Fruit fly (Drosophila melanogaster) whole organism, embryonic: ENCODE data around the gene CG5071.
A peak's percentile ranks its signal among the peaks of the same experiment; 100 is the strongest.

Experiments
- B-H1 ChIP-seq: fragments of 200-800 bp; sonication (Bioruptor generic); IDR thresholded peaks from 3 replicates; pipeline ENCODE4 v1.3.6; 2022; ENCODE audit warnings: missing biosample characterization, missing genetic modification characterization
- BEAF-32 ChIP-seq: fragments of 200-800 bp; sonication (Bioruptor generic); optimal IDR thresholded peaks from 3 replicates; lab custom pipeline; 2017; ENCODE audit warnings: missing biosample characterization, missing genetic modification characterization, mild to moderate bottlenecking, moderate library complexity, missing genetic modification reagents
- Bdp1 ChIP-seq: fragments of 200-800 bp; sonication (Bioruptor generic); optimal IDR thresholded peaks from 3 replicates; lab custom pipeline; 2016; ENCODE audit warnings: missing biosample characterization, missing genetic modification characterization
- CG10274 ChIP-seq: fragments of 200-800 bp; sonication (Bioruptor generic); optimal IDR thresholded peaks from 3 replicates; lab custom pipeline; 2017; ENCODE audit warnings: missing biosample characterization, mild to moderate bottlenecking, missing genetic modification characterization
- CG10366 ChIP-seq: fragments of 200-800 bp; sonication (Bioruptor generic); IDR thresholded peaks from 2 replicates; pipeline ENCODE4 v1.3.6; 2022; ENCODE audit warnings: missing biosample characterization, missing genetic modification characterization
- CG11085 ChIP-seq: fragments of 200-800 bp; sonication (Bioruptor generic); IDR thresholded peaks from 2 replicates; pipeline ENCODE4 v1.3.6; 2022; ENCODE audit warnings: missing biosample characterization, missing genetic modification characterization
- CG13894 ChIP-seq: fragments of 200-800 bp; sonication (Bioruptor generic); optimal IDR thresholded peaks from 3 replicates; lab custom pipeline; 2018; ENCODE audit warnings: missing biosample characterization, mild to moderate bottlenecking, missing genetic modification characterization, moderate library complexity
- CG15269 ChIP-seq: fragments of 200-800 bp; sonication (Bioruptor generic); optimal IDR thresholded peaks from 2 replicates; lab custom pipeline; 2018; ENCODE audit warnings: missing biosample characterization, mild to moderate bottlenecking, missing genetic modification characterization, moderate library complexity
- CG1529 ChIP-seq: fragments of 200-800 bp; sonication (Bioruptor generic); optimal IDR thresholded peaks from 3 replicates; lab custom pipeline; 2018; ENCODE audit warnings: missing biosample characterization, missing genetic modification characterization
- CG15514 ChIP-seq: fragments of 200-800 bp; sonication (Bioruptor generic); optimal IDR thresholded peaks from 3 replicates; lab custom pipeline; 2017; ENCODE audit warnings: missing biosample characterization, missing genetic modification characterization, mild to moderate bottlenecking, moderate library complexity, missing genetic modification reagents
- CG18476 ChIP-seq: fragments of 200-800 bp; sonication (Bioruptor generic); optimal IDR thresholded peaks from 2 replicates; lab custom pipeline; 2016; ENCODE audit warnings: missing biosample characterization, mild to moderate bottlenecking, missing genetic modification characterization
- CG3726 ChIP-seq: fragments of 200-800 bp; sonication (Bioruptor generic); IDR thresholded peaks from 3 replicates; pipeline ENCODE4, ENCODE4 v1.3.6; 2022; ENCODE audit warnings: missing biosample characterization, missing genetic modification characterization
- CG4404 ChIP-seq: fragments of 200-800 bp; sonication (Bioruptor generic); IDR thresholded peaks from 2 replicates; pipeline ENCODE4 v1.3.6; 2022; ENCODE audit warnings: missing biosample characterization, missing genetic modification characterization
- CG6854 ChIP-seq: fragments of 200-800 bp; sonication (Bioruptor generic); optimal IDR thresholded peaks from 3 replicates; lab custom pipeline; 2017; ENCODE audit warnings: missing biosample characterization, mild to moderate bottlenecking, missing genetic modification characterization
- CG7556 ChIP-seq: fragments of 200-800 bp; sonication (Bioruptor generic); optimal IDR thresholded peaks from 2 replicates; lab custom pipeline; 2017; ENCODE audit warnings: missing biosample characterization, mild to moderate bottlenecking, missing genetic modification characterization
- CG7987 ChIP-seq: fragments of 200-800 bp; sonication (Bioruptor generic); optimal IDR thresholded peaks from 2 replicates; lab custom pipeline; 2018; ENCODE audit warnings: missing biosample characterization, mild to moderate bottlenecking, missing genetic modification characterization, moderate library complexity
- CG8089 ChIP-seq: fragments of 200-800 bp; sonication (Bioruptor generic); optimal IDR thresholded peaks from 3 replicates; lab custom pipeline; 2016; ENCODE audit warnings: missing biosample characterization, missing genetic modification characterization
- CG8290 ChIP-seq, 3 experiments: fragments of 200-800 bp; sonication (Bioruptor generic); optimal IDR thresholded peaks; 2 replicates each; lab custom pipeline; 2016 to 2019; ENCODE audit warnings: missing biosample characterization in 3 of 3, missing genetic modification characterization in 3 of 3, mild to moderate bottlenecking in 2 of 3, moderate library complexity in 1 of 3
- Dbx ChIP-seq: fragments of 200-800 bp; sonication (Bioruptor generic); IDR thresholded peaks from 3 replicates; pipeline ENCODE4 v1.3.6; 2022; ENCODE audit warnings: missing biosample characterization, missing genetic modification characterization
- Drgx ChIP-seq: fragments of 200-800 bp; sonication (Bioruptor generic); IDR thresholded peaks from 2 replicates; pipeline ENCODE4 v1.3.6; 2022; ENCODE audit warnings: missing biosample characterization, missing genetic modification characterization
- GATAe ChIP-seq: fragments of 200-800 bp; sonication (Bioruptor generic); conservative IDR thresholded peaks from 2 replicates; pipeline ENCODE4 v1.3.6; 2022; ENCODE audit warnings: missing biosample characterization, missing genetic modification characterization
- HLH3B ChIP-seq: fragments of 200-800 bp; sonication (Bioruptor generic); IDR thresholded peaks from 2 replicates; pipeline ENCODE4 v1.3.6; 2022; ENCODE audit warnings: missing biosample characterization, missing genetic modification characterization
- Hmx ChIP-seq: fragments of 200-800 bp; sonication (Bioruptor generic); optimal IDR thresholded peaks from 2 replicates; lab custom pipeline; 2016; ENCODE audit warnings: missing biosample characterization, missing genetic modification characterization
- Jarid2 ChIP-seq: fragments of 200-800 bp; sonication (Bioruptor generic); optimal IDR thresholded peaks from 3 replicates; lab custom pipeline; 2017; ENCODE audit warnings: mild to moderate bottlenecking, missing biosample characterization, missing genetic modification reagents, missing genetic modification characterization
- Kr ChIP-seq: fragments of 200-800 bp; sonication (Bioruptor generic); optimal IDR thresholded peaks from 2 replicates; lab custom pipeline; 2017; ENCODE audit warnings: missing biosample characterization, mild to moderate bottlenecking, missing genetic modification characterization
- Lhr ChIP-seq: fragments of 200-800 bp; sonication (Bioruptor generic); optimal IDR thresholded peaks from 3 replicates; lab custom pipeline; 2017; ENCODE audit warnings: mild to moderate bottlenecking, missing biosample characterization, missing genetic modification reagents, missing genetic modification characterization
- Lim3 ChIP-seq: fragments of 200-800 bp; sonication (Bioruptor generic); IDR thresholded peaks from 2 replicates; pipeline ENCODE4 v1.3.6; 2022; ENCODE audit warnings: missing biosample characterization, missing genetic modification characterization
- MESR4 ChIP-seq: fragments of 200-800 bp; sonication (Bioruptor generic); optimal IDR thresholded peaks from 2 replicates; lab custom pipeline; 2018; ENCODE audit warnings: missing biosample characterization, mild to moderate bottlenecking, missing genetic modification characterization, moderate library complexity
- MTF-1 ChIP-seq: fragments of 200-800 bp; sonication (Bioruptor generic); optimal IDR thresholded peaks from 2 replicates; lab custom pipeline; 2018; ENCODE audit warnings: missing biosample characterization, mild to moderate bottlenecking, missing genetic modification characterization, borderline replicate concordance
- Mad ChIP-seq: fragments of 200-800 bp; sonication (Bioruptor generic); optimal IDR thresholded peaks from 2 replicates; lab custom pipeline; 2016; ENCODE audit warnings: missing biosample characterization, missing genetic modification characterization
- Nf-YA ChIP-seq: fragments of 200-800 bp; sonication (Bioruptor generic); IDR thresholded peaks from 2 replicates; pipeline ENCODE4 v1.3.6; 2022; ENCODE audit warnings: missing biosample characterization, missing genetic modification characterization
- Opbp ChIP-seq: fragments of 200-800 bp; sonication (Bioruptor generic); IDR thresholded peaks from 3 replicates; pipeline ENCODE4 v1.3.6; 2022; ENCODE audit warnings: missing biosample characterization, missing genetic modification characterization; ENCODE audit not compliant: partially characterized antibody
- Sin3A ChIP-seq: fragments of >200 bp; optimal IDR thresholded peaks from 2 replicates; lab custom pipeline; 2018
- amos ChIP-seq: fragments of 200-800 bp; sonication (Bioruptor generic); IDR thresholded peaks from 2 replicates; pipeline ENCODE4 v1.3.6; 2022; ENCODE audit warnings: missing biosample characterization, missing genetic modification characterization; ENCODE audit not compliant: partially characterized antibody
- chn ChIP-seq: fragments of 200-800 bp; sonication (Bioruptor generic); optimal IDR thresholded peaks from 2 replicates; lab custom pipeline; 2016; ENCODE audit warnings: missing biosample characterization, missing genetic modification characterization
- disco-r ChIP-seq: fragments of 200-800 bp; sonication (Bioruptor generic); optimal IDR thresholded peaks from 2 replicates; lab custom pipeline; 2016; ENCODE audit warnings: missing biosample characterization, missing genetic modification characterization
- ems ChIP-seq: fragments of 200-800 bp; sonication (Bioruptor generic); optimal IDR thresholded peaks from 3 replicates; lab custom pipeline; 2016; ENCODE audit warnings: missing biosample characterization, missing genetic modification characterization
- exex ChIP-seq: fragments of 200-800 bp; sonication (Bioruptor generic); optimal IDR thresholded peaks from 4 replicates; lab custom pipeline; 2018; ENCODE audit warnings: missing biosample characterization, mild to moderate bottlenecking, missing genetic modification characterization, moderate library complexity
- fu2 ChIP-seq: fragments of 200-800 bp; sonication (Bioruptor generic); optimal IDR thresholded peaks from 2 replicates; lab custom pipeline; 2016; ENCODE audit warnings: missing biosample characterization, missing genetic modification characterization
- ind ChIP-seq: fragments of 200-800 bp; sonication (Bioruptor generic); optimal IDR thresholded peaks from 3 replicates; lab custom pipeline; 2016; ENCODE audit warnings: missing biosample characterization, missing genetic modification characterization
- maf-S ChIP-seq: fragments of 200-800 bp; sonication (Bioruptor generic); optimal IDR thresholded peaks from 2 replicates; lab custom pipeline; 2016; ENCODE audit warnings: missing biosample characterization, missing genetic modification characterization
- mld ChIP-seq: fragments of 200-800 bp; sonication (Bioruptor generic); IDR thresholded peaks from 3 replicates; pipeline ENCODE4 v1.3.6; 2022; ENCODE audit warnings: missing biosample characterization, missing genetic modification characterization; ENCODE audit not compliant: partially characterized antibody
- nerfin-1 ChIP-seq: fragments of 200-800 bp; sonication (Bioruptor generic); optimal IDR thresholded peaks from 3 replicates; lab custom pipeline; 2019; ENCODE audit warnings: missing biosample characterization, mild to moderate bottlenecking, missing genetic modification characterization, moderate library complexity
- pzg ChIP-seq: fragments of 200-800 bp; sonication (Bioruptor generic); optimal IDR thresholded peaks from 3 replicates; lab custom pipeline; 2018; ENCODE audit warnings: missing biosample characterization, mild to moderate bottlenecking, missing genetic modification characterization, moderate library complexity
- slbo ChIP-seq: fragments of 200-800 bp; sonication (Bioruptor generic); IDR thresholded peaks from 2 replicates; pipeline ENCODE4 v1.3.6; 2022; ENCODE audit warnings: missing biosample characterization, missing genetic modification characterization
- tna ChIP-seq: fragments of 200-800 bp; sonication (Bioruptor generic); IDR thresholded peaks from 2 replicates; pipeline ENCODE4 v1.3.6; 2022; ENCODE audit warnings: missing biosample characterization, missing genetic modification characterization; ENCODE audit not compliant: partially characterized antibody
- trh ChIP-seq: fragments of 200-800 bp; sonication (Bioruptor generic); optimal IDR thresholded peaks from 2 replicates; lab custom pipeline; 2016; ENCODE audit warnings: missing biosample characterization, missing genetic modification characterization
- tup ChIP-seq: fragments of 200-800 bp; sonication (Bioruptor generic); optimal IDR thresholded peaks from 2 replicates; lab custom pipeline; 2016; ENCODE audit warnings: missing biosample characterization, mild to moderate bottlenecking, missing genetic modification characterization, moderate library complexity
- wdn ChIP-seq: fragments of 200-800 bp; sonication (Bioruptor generic); IDR thresholded peaks from 2 replicates; pipeline ENCODE4 v1.3.6; 2022; ENCODE audit warnings: missing biosample characterization, missing genetic modification characterization

The CG5071 gene

DNA sequence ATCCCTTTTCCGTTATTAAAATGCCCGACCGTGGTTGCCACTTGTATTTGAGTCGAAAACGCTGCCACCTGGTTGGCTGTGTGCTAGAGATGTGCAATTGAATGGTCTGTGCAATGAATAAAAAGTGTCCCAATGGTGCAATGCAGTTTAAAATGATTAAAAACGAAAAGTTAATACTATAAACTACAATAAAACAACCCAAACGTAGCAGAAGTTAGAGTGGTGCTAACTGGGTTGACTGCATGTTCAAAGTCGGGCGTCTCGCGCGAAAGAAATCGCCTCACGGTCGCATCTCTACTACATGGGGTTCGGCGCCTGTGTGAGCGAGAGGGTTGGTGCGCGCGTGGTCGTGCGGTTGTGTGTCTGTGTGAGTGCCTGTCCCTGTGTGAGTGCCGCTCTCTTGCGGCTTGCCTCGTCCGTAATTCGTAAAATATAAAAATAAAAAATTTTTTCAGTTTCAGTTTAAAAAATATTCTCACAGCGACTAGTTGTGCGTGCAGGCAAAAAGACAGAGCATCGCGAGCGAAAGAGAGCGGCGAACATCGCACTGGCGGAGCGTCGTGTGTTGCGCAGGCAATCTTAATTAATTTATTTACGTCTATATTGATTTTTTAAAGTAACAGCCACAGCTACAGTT, 28.8 kb downstream of the CG5071 start (continued):
- peak; percentile 96 for TF ChIP-seq ind (GFP tag; lab: Kevin White, UChicago)
- peak; percentile 89 for TF ChIP-seq nerfin-1
- peak; percentile 91 for TF ChIP-seq CG11085 (GFP tag; lab: Robert Waterston, UW)
- peak; percentile 68 for TF ChIP-seq tup (GFP tag; lab: Kevin White, UChicago)
- TF ChIP-seq CG8089 (GFP tag; lab: Kevin White, UChicago): peak; percentile 94
- peak; percentile 83 for TF ChIP-seq amos (GFP tag; lab: Robert Waterston, UW)
- TF ChIP-seq Jarid2: peak; percentile 75
- peak; percentile 91 for TF ChIP-seq CG7556 (GFP tag; lab: Kevin White, UChicago)
- peak; percentile 94 for TF ChIP-seq CG10366 (GFP tag; lab: Robert Waterston, UW)
- TF ChIP-seq trh (GFP tag; lab: Kevin White, UChicago): peak; percentile 79
- peak; percentile 69 for TF ChIP-seq Drgx
- TF ChIP-seq Mad (GFP tag; lab: Kevin White, UChicago): peak; percentile 92
- TF ChIP-seq CG7987 (GFP tag; lab: Kevin White, UChicago): peak; percentile 94
- peak; percentile 73 for TF ChIP-seq Lim3 (GFP tag; lab: Robert Waterston, UW)
- peak; percentile 94 for TF ChIP-seq Dbx
- peak; percentile 95 for TF ChIP-seq CG8290 (GFP tag; optimal IDR thresholded peaks at IDR 0.05; lab: Kevin White, UChicago)
- peak; percentile 44 to 95 for TF ChIP-seq CG8290 (tag; optimal IDR thresholded peaks at IDR 0.05; lab: Kevin White, UChicago)
- peak; percentile 15 for TF ChIP-seq MESR4 (GFP tag; lab: Kevin White, UChicago)
- peak; percentile 63; the same call in 1 of the 2 replicates for TF ChIP-seq Nf-YA (GFP tag; lab: Robert Waterston, UW)
- peak; percentile 72; the same call in 2 of the 3 replicates for TF ChIP-seq B-H1
- TF ChIP-seq chn (GFP tag; lab: Kevin White, UChicago): peak; percentile 95
- peak; percentile 76 for TF ChIP-seq disco-r
- peak; percentile 74 for TF ChIP-seq CG18476
- TF ChIP-seq CG6854 (GFP tag; lab: Kevin White, UChicago): peak; percentile 65
- peak; percentile 50; the same call in 1 of the 2 replicates for TF ChIP-seq GATAe
- TF ChIP-seq Hmx (GFP tag; lab: Kevin White, UChicago): peak; percentile 89
- peak; percentile 82 for TF ChIP-seq CG10274 (GFP tag; lab: Kevin White, UChicago)
- TF ChIP-seq tna (GFP tag; lab: Robert Waterston, UW): peak; percentile 70
- peak; percentile 93 for TF ChIP-seq Lhr
- peak; percentile 97 for TF ChIP-seq BEAF-32 (GFP tag; lab: Kevin White, UChicago)
- peak; percentile 70 for TF ChIP-seq exex (tag; lab: Kevin White, UChicago)
- TF ChIP-seq Opbp: peak; percentile 84
- TF ChIP-seq HLH3B (GFP tag; lab: Robert Waterston, UW): peak; percentile 85
- peak; percentile 93 for TF ChIP-seq ems (GFP tag; lab: Kevin White, UChicago)
- peak; percentile 96 for TF ChIP-seq fu2 (GFP tag; lab: Kevin White, UChicago)
- peak; percentile 65; the same call in 1 of the 3 replicates for TF ChIP-seq mld (GFP tag; lab: Robert Waterston, UW)
- TF ChIP-seq pzg (GFP tag; lab: Kevin White, UChicago): peak; percentile 91
- TF ChIP-seq CG15269 (tag; lab: Kevin White, UChicago): peak; percentile 88
- TF ChIP-seq CG1529 (GFP tag; lab: Kevin White, UChicago): peak; percentile 68
- peak; percentile 81 for TF ChIP-seq Bdp1 (GFP tag; lab: Kevin White, UChicago)
- TF ChIP-seq wdn (GFP tag; lab: Robert Waterston, UW): peak; percentile 86
- peak; percentile 95 for TF ChIP-seq maf-S
- TF ChIP-seq CG13894: peak; percentile 84
- peak; percentile 73 for TF ChIP-seq MTF-1 (GFP tag; lab: Kevin White, UChicago)
- TF ChIP-seq CG15514 (GFP tag; lab: Kevin White, UChicago): peak; percentile 92
- TF ChIP-seq CG3726: peak; percentile 78; the same call in 1 of the 3 replicates
- peak; percentile 74 for TF ChIP-seq Kr (GFP tag; lab: Kevin White, UChicago)
- peak; percentile 96 for TF ChIP-seq slbo (GFP tag; lab: Robert Waterston, UW)
- TF ChIP-seq Sin3A (lab: Kevin White, UChicago): peak; percentile 99
- peak; percentile 95 for TF ChIP-seq CG4404 (GFP tag; lab: Robert Waterston, UW)
